Worm (Caenorhabditis elegans): ENCODE results near the gene srx-5.

DNA sequence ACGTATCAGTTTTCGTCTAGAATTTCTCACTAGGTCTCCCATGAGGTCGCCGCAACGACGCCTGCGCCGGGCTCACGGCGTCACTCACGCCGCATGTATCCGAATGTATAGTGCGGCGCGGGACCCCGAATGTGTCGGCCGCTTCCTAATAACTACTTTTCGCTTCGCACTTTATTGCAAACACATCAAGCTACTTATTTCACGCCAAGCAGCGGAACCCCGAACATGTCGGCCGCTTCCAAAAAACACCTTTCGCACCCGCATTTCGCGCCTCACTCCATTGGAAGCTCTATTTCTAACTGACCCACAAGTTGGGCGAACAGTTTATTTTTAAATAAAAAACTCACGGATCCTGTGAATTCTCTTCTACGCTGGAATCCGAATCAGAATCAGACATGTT, 23.8 kb upstream of the srx-5 start:
- TF ChIP-seq hmg-4 (GFP tag; optimal IDR thresholded peaks at IDR 0.05) (no peak), ama-1 (optimal IDR thresholded peaks at IDR 0.05) (no peak), tra-4 (tag; optimal IDR thresholded peaks at IDR 0.05) (no peak), tbx-11 (GFP tag; IDR thresholded peaks at IDR 0.05) (no peak), flt-1 (GFP tag; IDR thresholded peaks at IDR 0.05) (no peak), ets-7 (tag; optimal IDR thresholded peaks at IDR 0.05) (no peak), aly-1 (tag; optimal IDR thresholded peaks at IDR 0.05) (no peak)

All from whole organism, early embryonic.